Worm (Caenorhabditis elegans): ENCODE results near the gene memi-1.

ce11 chrIV:4795111-4795510 is 34.9 kb upstream of the memi-1 start:
- TF ChIP-seq W03F9.2 (tag; optimal IDR thresholded peaks at IDR 0.05) (no peak), dao-5 (tag; optimal IDR thresholded peaks at IDR 0.05) (no peak)

All from whole organism, L4/young adult.